Worm (Caenorhabditis elegans) whole organism, L1 larva: Measurements from ENCODE around the gene srw-101.
"Not testable (repeated sequence)": the region's sequence is repeated elsewhere in the genome, so short reads cannot be mapped to it uniquely, and the experiment has no call there.

Source experiments
- C34B4.2 ChIP-seq: sonication (generic microtip); optimal IDR thresholded peaks from 2 replicates; lab custom pipeline; 2017; ENCODE audit warnings: mild to moderate bottlenecking, missing genetic modification characterization, missing compliant biosample characterization
- Y116A8C.19 ChIP-seq: sonication (generic microtip); optimal IDR thresholded peaks from 2 replicates; lab custom pipeline; 2016; ENCODE audit warnings: missing compliant biosample characterization, missing genetic modification characterization, borderline replicate concordance
- ama-1 ChIP-seq: fragments of 150-350 bp; optimal IDR thresholded peaks from 2 replicates; lab custom pipeline; 2014
- egl-27 ChIP-seq, 2 experiments: fragments of 150-350 bp in 1 of 2; sonication (generic microtip); optimal IDR thresholded peaks; 3 replicates each; lab custom pipeline; 2017 to 2018; ENCODE audit warnings: missing biosample characterization in 2 of 2, missing genetic modification characterization in 2 of 2, missing genetic modification reagents in 2 of 2
- isw-1 ChIP-seq: fragments of 200-800 bp; sonication (Bioruptor generic); IDR thresholded peaks from 2 replicates; pipeline ENCODE4 v1.3.6; 2022; ENCODE audit warnings: missing genetic modification characterization, missing compliant biosample characterization
- lin-15B ChIP-seq: fragments of 150-350 bp; sonication (generic microtip); optimal IDR thresholded peaks from 3 replicates; lab custom pipeline; 2014; ENCODE audit warnings: missing biosample characterization, missing genetic modification characterization
- nhr-47 ChIP-seq: sonication (generic microtip); optimal IDR thresholded peaks from 2 replicates; lab custom pipeline; 2016; ENCODE audit warnings: mild to moderate bottlenecking, missing genetic modification characterization, moderate library complexity, missing compliant biosample characterization
- nhr-76 ChIP-seq: sonication (generic microtip); optimal IDR thresholded peaks from 2 replicates; lab custom pipeline; 2017; ENCODE audit warnings: missing biosample characterization, missing genetic modification characterization
- ztf-4 ChIP-seq: fragments of 150-350 bp; optimal IDR thresholded peaks from 2 replicates; lab custom pipeline; 2014; ENCODE audit warnings: missing biosample characterization, missing genetic modification characterization

DNA sequence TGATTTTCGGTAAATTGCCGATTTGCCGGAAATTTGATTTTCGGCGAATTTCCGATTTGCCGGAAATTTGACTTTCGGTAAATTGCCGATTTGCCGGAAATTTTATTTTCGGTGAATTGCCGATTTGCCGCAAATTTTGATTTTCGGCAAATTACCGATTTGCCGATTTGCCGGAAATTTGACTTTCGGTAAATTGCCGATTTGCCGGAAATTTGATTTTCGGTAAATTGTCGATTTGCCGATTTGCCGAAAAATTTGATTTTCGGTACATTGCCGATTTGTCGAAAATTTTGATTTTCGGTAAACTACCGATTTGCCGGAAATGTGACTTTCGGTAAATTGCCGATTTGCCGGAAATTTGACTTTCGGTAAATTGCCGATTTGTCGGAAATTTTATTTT, 8.3 kb upstream of the srw-101 start:
- not testable (repeated sequence) for TF ChIP-seq nhr-47; nhr-76 (tag; lab: Kevin White, UChicago); C34B4.2 (tag; lab: Kevin White, UChicago); egl-27 (tag; optimal IDR thresholded peaks at IDR 0.05; lab: Kevin White, UChicago); Y116A8C.19; lin-15B (tag; lab: Kevin White, UChicago); ztf-4 (tag; lab: Kevin White, UChicago); isw-1; ama-1 (lab: Kevin White, UChicago)
